Fruit fly (Drosophila melanogaster) whole organism, larva: ENCODE data around the gene Ir68a.
A peak's percentile ranks its signal among the peaks of the same experiment; 100 is the strongest.

Experiments
- noc ChIP-seq: fragments of 200-800 bp; sonication (Bioruptor generic); optimal IDR thresholded peaks from 3 replicates; lab custom pipeline; 2019; ENCODE audit warnings: missing biosample characterization, mild to moderate bottlenecking, missing genetic modification characterization, moderate library complexity

Gene Ir68a

dm6 chr3L:11236118-11236517 is at the start of gene Ir68a:
Gene Ir68a (minus strand): TSS chr3L:11236218.
- TF ChIP-seq noc = no peak

dm6 chr3L:11285066-11285465 is 49.0 kb upstream of the Ir68a start:
- no peak for TF ChIP-seq noc

- TF ChIP-seq noc = peak; percentile 23
Measured at dm6 chr3L:11284091-11285023, 48.3 kb upstream of the Ir68a start.

- TF ChIP-seq noc = no peak
Measured at dm6 chr3L:11280574-11281135, 44.6 kb upstream of the Ir68a start.

- no peak for TF ChIP-seq noc
Measured at dm6 chr3L:11279321-11279827, 43.4 kb upstream of the Ir68a start.

- peak; percentile 32 for TF ChIP-seq noc
Measured at dm6 chr3L:11278448-11279320, 42.7 kb upstream of the Ir68a start.

DNA sequence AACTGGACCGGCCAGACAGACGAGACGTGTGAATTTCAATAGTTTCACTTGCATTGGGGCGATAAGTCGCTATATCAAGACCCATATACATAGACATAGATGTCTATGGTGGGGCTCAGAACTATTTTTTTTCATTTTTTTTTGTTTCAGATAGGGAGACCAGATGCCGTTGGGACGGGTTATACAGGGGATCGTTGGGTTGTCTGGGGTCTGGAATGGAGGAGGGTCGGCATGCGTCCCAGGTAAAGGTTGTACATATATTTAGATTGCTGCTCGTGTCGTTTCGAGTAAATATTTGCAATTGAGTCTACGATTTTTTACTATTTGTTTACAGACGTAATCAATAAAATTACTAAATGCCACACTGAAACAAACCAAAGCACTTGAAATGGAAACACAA is 40.0 kb upstream of the Ir68a start:
- no peak for TF ChIP-seq noc

DNA sequence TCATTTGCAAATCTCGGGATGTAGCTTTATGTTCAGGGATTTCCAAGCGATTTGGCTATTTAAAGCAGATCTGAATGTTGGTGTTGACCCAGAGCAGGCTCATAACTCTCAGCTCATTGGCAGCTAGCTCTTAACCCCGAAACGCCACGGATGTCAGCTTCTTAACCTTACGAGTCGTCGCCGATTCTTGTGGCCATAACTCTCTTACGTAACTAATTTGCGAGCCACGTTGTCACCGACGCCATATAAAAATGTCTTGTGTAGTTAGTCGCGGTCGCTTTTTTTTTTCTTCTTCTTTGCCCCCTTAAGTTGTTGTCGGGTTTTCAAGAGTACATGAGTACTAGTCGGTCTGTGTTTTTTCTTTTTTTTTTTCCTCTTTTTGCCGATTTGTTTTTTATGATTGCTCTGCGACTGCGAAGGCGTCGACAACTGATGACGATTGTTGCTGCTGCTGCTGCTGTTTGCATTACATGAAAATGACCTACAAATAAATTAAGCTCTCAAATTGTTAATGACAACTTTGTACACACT is 38.2 kb upstream of the Ir68a start:
- peak; percentile 18 for TF ChIP-seq noc

- TF ChIP-seq noc = no peak
Measured at dm6 chr3L:11273444-11274141, 37.6 kb upstream of the Ir68a start.

DNA sequence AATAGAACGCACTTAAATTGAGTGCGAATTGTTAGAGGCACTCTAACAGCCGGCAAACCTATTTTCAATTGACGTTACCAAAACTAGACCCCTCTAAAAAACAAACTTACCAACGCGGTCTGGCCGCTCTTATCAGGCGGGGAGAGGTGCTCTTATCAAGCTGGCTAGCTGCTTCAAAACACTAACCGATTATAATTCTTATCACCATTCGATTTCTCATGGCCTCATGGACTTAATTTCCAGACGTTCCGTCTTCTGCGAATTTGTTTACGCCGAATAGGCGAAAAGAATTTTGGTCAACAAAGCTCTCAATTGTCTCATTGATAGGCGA is 37.0 kb upstream of the Ir68a start:
- peak; percentile 14 for TF ChIP-seq noc

DNA sequence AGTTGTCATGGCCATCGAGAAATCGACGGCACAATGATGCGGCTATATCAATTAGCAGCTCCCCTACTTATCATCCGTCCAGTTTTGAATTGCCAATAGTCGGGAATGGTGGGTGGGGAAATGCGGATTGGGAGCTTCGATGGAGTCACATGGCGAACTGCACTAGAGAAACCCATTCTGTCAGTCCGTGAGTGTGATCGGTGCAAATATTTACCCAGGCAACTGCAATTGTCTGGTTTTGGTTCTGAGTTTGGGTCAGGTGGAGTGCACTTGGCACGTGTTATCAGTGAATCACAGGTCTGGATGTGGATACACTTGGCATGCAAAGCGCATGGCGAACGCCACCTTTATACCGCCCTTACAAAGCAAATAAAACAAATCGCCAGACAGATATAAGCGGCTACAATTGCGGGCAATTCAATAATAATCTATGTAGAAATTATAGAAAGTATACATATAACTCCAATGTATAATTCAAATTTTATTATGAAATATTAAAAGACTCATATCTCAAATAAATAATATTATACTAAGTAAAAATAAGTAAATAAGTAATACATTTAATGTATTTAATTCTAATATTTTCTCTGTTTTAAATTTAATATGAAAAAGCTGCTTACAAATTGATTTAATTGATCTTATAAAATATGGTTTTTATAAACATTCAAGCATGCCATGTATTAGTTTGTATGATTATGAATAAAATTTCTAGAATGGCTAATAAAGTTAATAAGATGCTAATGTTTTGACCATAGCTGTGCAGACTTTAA is 36.4 kb upstream of the Ir68a start:
- TF ChIP-seq noc = no peak

- TF ChIP-seq noc = no peak
Measured at dm6 chr3L:11263985-11264384, 28.0 kb upstream of the Ir68a start.

dm6 chr3L:11262159-11262558 is 26.1 kb upstream of the Ir68a start:
- TF ChIP-seq noc = no peak

- TF ChIP-seq noc = peak; percentile 86
Measured at dm6 chr3L:11261456-11262082, 25.6 kb upstream of the Ir68a start.
